Worm (Caenorhabditis elegans) whole organism, late embryonic: ENCODE results near the gene Y14H12B.2.

Experiments used
- ama-1 ChIP-seq: fragments of 150-350 bp; optimal IDR thresholded peaks from 2 replicates; lab custom pipeline; 2014
- ceh-2 ChIP-seq: sonication (generic microtip); optimal IDR thresholded peaks from 2 replicates; lab custom pipeline; 2016; ENCODE audit warnings: missing genotype, missing genetic modification characterization, missing compliant biosample characterization
- ceh-9 ChIP-seq: sonication (generic microtip); optimal IDR thresholded peaks from 2 replicates; lab custom pipeline; 2016; ENCODE audit warnings: mild to moderate bottlenecking, missing genetic modification characterization, inconsistent platforms, missing compliant biosample characterization
- ets-4 ChIP-seq: sonication (generic microtip); optimal IDR thresholded peaks from 2 replicates; lab custom pipeline; 2016; ENCODE audit warnings: missing genetic modification characterization, missing compliant biosample characterization
- fkh-10 ChIP-seq: fragments of 150-350 bp; optimal IDR thresholded peaks from 2 replicates; lab custom pipeline; 2014; ENCODE audit warnings: missing biosample characterization, missing genetic modification reagents, missing genetic modification characterization
- lin-11 ChIP-seq: fragments of 200-800 bp; sonication (Bioruptor generic); optimal IDR thresholded peaks from 2 replicates; lab custom pipeline; 2018; ENCODE audit warnings: mild to moderate bottlenecking, missing genetic modification characterization, missing compliant biosample characterization
- ref-2 ChIP-seq: sonication (generic microtip); optimal IDR thresholded peaks from 2 replicates; lab custom pipeline; 2016; ENCODE audit warnings: missing genetic modification characterization, missing compliant biosample characterization
- tbx-7 ChIP-seq: sonication (generic microtip); optimal IDR thresholded peaks from 2 replicates; lab custom pipeline; 2016; ENCODE audit warnings: missing genotype, missing genetic modification characterization, missing compliant biosample characterization
- unc-42 ChIP-seq: sonication (generic microtip); optimal IDR thresholded peaks from 2 replicates; lab custom pipeline; 2016; ENCODE audit warnings: missing genotype, missing genetic modification characterization, missing compliant biosample characterization

- TF ChIP-seq tbx-7 (tag; lab: Kevin White, UChicago) (no peak), fkh-10 (GFP tag; lab: Kevin White, UChicago) (no peak), ref-2 (tag; lab: Kevin White, UChicago) (no peak), unc-42 (tag; lab: Kevin White, UChicago) (no peak), lin-11 (tag; lab: Kevin White, UChicago) (no peak), ets-4 (tag; lab: Kevin White, UChicago) (no peak), ceh-9 (tag; lab: Kevin White, UChicago) (no peak), ama-1 (lab: Kevin White, UChicago) (no peak), ceh-2 (no peak)
These were observed 22.3 kb downstream of the Y14H12B.2 start for ce11 chrII:3911284-3911683.
